Fruit fly (Drosophila melanogaster) whole organism, prepupa: ENCODE results near the gene pyd.

Experiments
- Blimp-1 ChIP-seq: fragments of 200-800 bp; sonication (Bioruptor generic); optimal IDR thresholded peaks from 3 replicates; lab custom pipeline; 2017; ENCODE audit warnings: missing biosample characterization, missing genetic modification characterization, mild to moderate bottlenecking, moderate library complexity, missing genetic modification reagents
- CG10669 ChIP-seq: fragments of 200-800 bp; sonication (Bioruptor generic); optimal IDR thresholded peaks from 3 replicates; lab custom pipeline; 2018; ENCODE audit warnings: missing biosample characterization, mild to moderate bottlenecking, missing genetic modification characterization, moderate library complexity
- CG11294 ChIP-seq: fragments of 200-800 bp; sonication (Bioruptor generic); IDR thresholded peaks from 2 replicates; pipeline ENCODE4 v1.3.6; 2022; ENCODE audit warnings: missing biosample characterization, missing genetic modification characterization
- CG11902 ChIP-seq: fragments of 200-800 bp; sonication (Bioruptor generic); optimal IDR thresholded peaks from 3 replicates; lab custom pipeline; 2016; ENCODE audit warnings: missing biosample characterization, missing genetic modification characterization
- CG15336 ChIP-seq: fragments of 200-800 bp; sonication (Bioruptor generic); IDR thresholded peaks from 2 replicates; pipeline ENCODE4 v1.3.6; 2022; ENCODE audit warnings: missing biosample characterization, missing genetic modification characterization
- CG1621 ChIP-seq: fragments of 200-800 bp; sonication (Bioruptor generic); optimal IDR thresholded peaks from 3 replicates; lab custom pipeline; 2018; ENCODE audit warnings: missing biosample characterization, mild to moderate bottlenecking, missing genetic modification characterization
- CG16779 ChIP-seq: fragments of 200-800 bp; sonication (Bioruptor generic); optimal IDR thresholded peaks from 3 replicates; lab custom pipeline; 2017; ENCODE audit warnings: missing biosample characterization, mild to moderate bottlenecking, missing genetic modification characterization
- CG3032 ChIP-seq: fragments of 200-800 bp; optimal IDR thresholded peaks from 2 replicates; lab custom pipeline; 2019; ENCODE audit warnings: missing biosample characterization, mild to moderate bottlenecking, missing genetic modification characterization, moderate library complexity
- CG31627 ChIP-seq: fragments of 200-800 bp; sonication (Bioruptor generic); optimal IDR thresholded peaks from 3 replicates; lab custom pipeline; 2016; ENCODE audit warnings: missing biosample characterization, missing genetic modification characterization
- CG32006 ChIP-seq: fragments of 200-800 bp; sonication (Bioruptor generic); optimal IDR thresholded peaks from 3 replicates; lab custom pipeline; 2017; ENCODE audit warnings: missing biosample characterization, mild to moderate bottlenecking, missing genetic modification characterization
- CG34406 ChIP-seq: fragments of 200-800 bp; sonication (Bioruptor generic); optimal IDR thresholded peaks from 3 replicates; lab custom pipeline; 2016; ENCODE audit warnings: missing biosample characterization, missing genetic modification characterization
- CG4318 ChIP-seq: fragments of 200-800 bp; sonication (Bioruptor generic); optimal IDR thresholded peaks from 3 replicates; lab custom pipeline; 2017; ENCODE audit warnings: missing biosample characterization, mild to moderate bottlenecking, missing genetic modification characterization
- CG6163 ChIP-seq: fragments of 200-800 bp; sonication (Bioruptor generic); IDR thresholded peaks from 3 replicates; pipeline ENCODE4 v1.3.6; 2022; ENCODE audit warnings: missing biosample characterization, missing genetic modification characterization
- CG6276 ChIP-seq: fragments of 200-800 bp; sonication (Bioruptor generic); optimal IDR thresholded peaks from 2 replicates; lab custom pipeline; 2017; ENCODE audit warnings: missing biosample characterization, mild to moderate bottlenecking, missing genetic modification characterization
- CG6792 ChIP-seq: fragments of 200-800 bp; sonication (Bioruptor generic); optimal IDR thresholded peaks from 3 replicates; lab custom pipeline; 2016; ENCODE audit warnings: missing biosample characterization, missing genetic modification characterization
- CG6854 ChIP-seq: fragments of 200-800 bp; sonication (Bioruptor generic); optimal IDR thresholded peaks from 2 replicates; lab custom pipeline; 2017; ENCODE audit warnings: missing biosample characterization, mild to moderate bottlenecking, missing genetic modification characterization
- CG9139 ChIP-seq: fragments of 200-800 bp; sonication (Bioruptor generic); optimal IDR thresholded peaks from 3 replicates; lab custom pipeline; 2017; ENCODE audit warnings: missing biosample characterization, mild to moderate bottlenecking, missing genetic modification characterization
- Eip75B ChIP-seq: fragments of 200-800 bp; sonication (Bioruptor generic); optimal IDR thresholded peaks from 3 replicates; lab custom pipeline; 2016; ENCODE audit warnings: missing biosample characterization, missing genetic modification characterization
- Ets21C ChIP-seq: fragments of 200-800 bp; sonication (Bioruptor generic); optimal IDR thresholded peaks from 3 replicates; lab custom pipeline; 2016; ENCODE audit warnings: missing biosample characterization, missing genetic modification characterization
- Ets96B ChIP-seq: fragments of 200-800 bp; optimal IDR thresholded peaks from 2 replicates; lab custom pipeline; 2019; ENCODE audit warnings: missing biosample characterization, mild to moderate bottlenecking, missing genetic modification characterization, moderate library complexity
- Gug ChIP-seq: fragments of 200-800 bp; sonication (Bioruptor generic); IDR thresholded peaks from 2 replicates; pipeline ENCODE4 v1.3.6; 2022; ENCODE audit warnings: missing biosample characterization, missing genetic modification characterization
- Hr38 ChIP-seq: sonication (Bioruptor generic); optimal IDR thresholded peaks from 2 replicates; lab custom pipeline; 2016; ENCODE audit warnings: missing biosample characterization, missing genetic modification characterization
- Hr39 ChIP-seq: fragments of 200-800 bp; sonication (Bioruptor generic); optimal IDR thresholded peaks from 2 replicates; lab custom pipeline; 2016; ENCODE audit warnings: missing biosample characterization, missing genetic modification characterization
- Hr4 ChIP-seq: fragments of 200-800 bp; sonication (Bioruptor generic); optimal IDR thresholded peaks from 3 replicates; lab custom pipeline; 2016; ENCODE audit warnings: missing biosample characterization, missing genetic modification characterization
- Lpt ChIP-seq: fragments of 200-800 bp; sonication (Bioruptor generic); optimal IDR thresholded peaks from 3 replicates; lab custom pipeline; 2016; ENCODE audit warnings: missing biosample characterization, missing genetic modification characterization
- Met ChIP-seq: fragments of 200-800 bp; sonication (Bioruptor generic); optimal IDR thresholded peaks from 3 replicates; lab custom pipeline; 2016; ENCODE audit warnings: missing biosample characterization, missing genetic modification characterization
- OdsH ChIP-seq: fragments of 200-800 bp; sonication (Bioruptor generic); optimal IDR thresholded peaks from 3 replicates; lab custom pipeline; 2016; ENCODE audit warnings: missing biosample characterization, missing genetic modification characterization
- Smox ChIP-seq: fragments of 200-800 bp; sonication (Bioruptor generic); optimal IDR thresholded peaks from 3 replicates; lab custom pipeline; 2016; ENCODE audit warnings: missing biosample characterization, missing genetic modification characterization
- Sox14 ChIP-seq: fragments of 200-800 bp; sonication (Bioruptor generic); optimal IDR thresholded peaks from 3 replicates; lab custom pipeline; 2016; ENCODE audit warnings: missing biosample characterization, missing genetic modification characterization
- Sox15 ChIP-seq: fragments of 200-800 bp; sonication (Bioruptor generic); optimal IDR thresholded peaks from 3 replicates; lab custom pipeline; 2016; ENCODE audit warnings: missing biosample characterization, missing genetic modification characterization
- achi ChIP-seq: fragments of 200-800 bp; sonication (Bioruptor generic); optimal IDR thresholded peaks from 3 replicates; lab custom pipeline; 2016; ENCODE audit warnings: missing biosample characterization, missing genetic modification characterization
- acj6 ChIP-seq: fragments of 200-800 bp; sonication (Bioruptor generic); optimal IDR thresholded peaks from 3 replicates; lab custom pipeline; 2016; ENCODE audit warnings: missing biosample characterization, missing genetic modification characterization
- cyc ChIP-seq: fragments of 200-800 bp; sonication (Bioruptor generic); optimal IDR thresholded peaks from 3 replicates; lab custom pipeline; 2016; ENCODE audit warnings: missing biosample characterization, missing genetic modification characterization
- dsx ChIP-seq: fragments of 200-800 bp; optimal IDR thresholded peaks from 3 replicates; lab custom pipeline; 2019; ENCODE audit warnings: missing biosample characterization, mild to moderate bottlenecking, missing genetic modification characterization, moderate library complexity; ENCODE audit not compliant: poor library complexity, severe bottlenecking
- eg ChIP-seq: fragments of 200-800 bp; sonication (Bioruptor generic); IDR thresholded peaks from 3 replicates; pipeline ENCODE4 v1.3.6; 2022; ENCODE audit warnings: missing biosample characterization, missing genetic modification characterization
- esn ChIP-seq: fragments of 200-800 bp; sonication (Bioruptor generic); optimal IDR thresholded peaks from 2 replicates; lab custom pipeline; 2016; ENCODE audit warnings: missing biosample characterization, mild to moderate bottlenecking, missing genetic modification characterization, moderate library complexity
- fd59A ChIP-seq: fragments of 200-800 bp; sonication (Bioruptor generic); optimal IDR thresholded peaks from 2 replicates; lab custom pipeline; 2017; ENCODE audit warnings: missing biosample characterization, mild to moderate bottlenecking, missing genetic modification characterization, missing genetic modification reagents
- fd85E ChIP-seq: fragments of 200-800 bp; sonication (Bioruptor generic); optimal IDR thresholded peaks from 3 replicates; lab custom pipeline; 2016; ENCODE audit warnings: missing biosample characterization, missing genetic modification characterization
- fkh ChIP-seq: fragments of 200-800 bp; sonication (Bioruptor generic); optimal IDR thresholded peaks from 3 replicates; lab custom pipeline; 2017; ENCODE audit warnings: missing biosample characterization, mild to moderate bottlenecking, missing genetic modification characterization, moderate library complexity
- lz ChIP-seq: fragments of 200-800 bp; sonication (Bioruptor generic); optimal IDR thresholded peaks from 3 replicates; lab custom pipeline; 2016; ENCODE audit warnings: missing biosample characterization, missing genetic modification characterization
- net ChIP-seq: fragments of 200-800 bp; sonication (Bioruptor generic); optimal IDR thresholded peaks from 3 replicates; lab custom pipeline; 2016; ENCODE audit warnings: missing biosample characterization, missing genetic modification characterization
- pdm3 ChIP-seq: fragments of 200-800 bp; sonication (Bioruptor generic); optimal IDR thresholded peaks from 3 replicates; lab custom pipeline; 2016; ENCODE audit warnings: missing biosample characterization, missing genetic modification characterization
- salr ChIP-seq, 2 experiments: fragments of 200-800 bp; sonication (Bioruptor generic); optimal IDR thresholded peaks; 3 replicates each; lab custom pipeline; 2016 to 2018; ENCODE audit warnings: missing biosample characterization in 2 of 2, missing genetic modification characterization in 2 of 2, mild to moderate bottlenecking in 1 of 2
- spab ChIP-seq: fragments of 200-800 bp; sonication (Bioruptor generic); optimal IDR thresholded peaks from 2 replicates; lab custom pipeline; 2017; ENCODE audit warnings: missing biosample characterization, mild to moderate bottlenecking, missing genetic modification characterization, missing genetic modification reagents
- ss ChIP-seq, 2 experiments: fragments of 200-800 bp; sonication (Bioruptor generic); optimal IDR thresholded peaks; 2 replicates in 1 of 2; 3 replicates in 1 of 2; lab custom pipeline; 2017 to 2018; ENCODE audit warnings: mild to moderate bottlenecking in 2 of 2, missing biosample characterization in 2 of 2, missing genetic modification characterization in 2 of 2, moderate library complexity in 1 of 2
- svp ChIP-seq: fragments of 200-800 bp; sonication (Bioruptor generic); peaks from one replicate; lab custom pipeline; 2016; ENCODE audit warnings: missing biosample characterization, missing genetic modification characterization
- vri ChIP-seq: fragments of 200-800 bp; sonication (Bioruptor generic); optimal IDR thresholded peaks from 3 replicates; lab custom pipeline; 2016; ENCODE audit warnings: missing biosample characterization, mild to moderate bottlenecking, missing genetic modification characterization

The pyd gene

DNA sequence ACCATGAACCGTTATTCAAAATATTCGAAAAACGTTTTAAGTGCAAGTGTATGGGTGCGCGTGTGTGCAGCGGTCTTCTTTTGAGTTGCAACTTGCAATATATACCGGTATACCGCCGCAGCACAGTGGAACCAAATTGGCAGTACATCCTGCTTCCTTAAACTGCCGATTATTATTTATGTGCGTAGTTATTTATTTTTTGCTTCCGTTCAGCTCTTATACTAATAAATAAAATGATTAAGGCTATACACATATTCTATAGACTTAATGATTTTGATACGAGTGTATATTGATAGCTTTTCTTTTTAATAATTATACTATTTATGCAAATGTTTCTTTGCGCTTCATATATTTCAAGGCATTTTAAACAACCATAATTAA, 38.2 kb upstream of the pyd start (continued):
- TF ChIP-seq Hr4 (GFP tag; lab: Kevin White, UChicago) = peak; percentile 13
- TF ChIP-seq cyc = no peak
- no peak for TF ChIP-seq CG16779 (tag; lab: Kevin White, UChicago)
- peak; percentile 76 for TF ChIP-seq svp (GFP tag; lab: Kevin White, UChicago)
- TF ChIP-seq CG11294 (GFP tag; lab: Robert Waterston, UW) = no peak
- TF ChIP-seq CG34406 (GFP tag; lab: Kevin White, UChicago) = no peak
- no peak for TF ChIP-seq salr (GFP tag; optimal IDR thresholded peaks at IDR 0.05; lab: Kevin White, UChicago)
- no peak for TF ChIP-seq CG10669 (GFP tag; lab: Kevin White, UChicago)
- no peak for TF ChIP-seq Sox14 (GFP tag; lab: Kevin White, UChicago)
- no peak for TF ChIP-seq Gug
- TF ChIP-seq Sox15 = no peak
- TF ChIP-seq CG1621 (tag; lab: Kevin White, UChicago) = no peak

dm6 chr3R:8969301-8969925, 37.7 kb upstream of the pyd start:
- TF ChIP-seq CG15336 = 0 out of 2 replicates have a peak, but pooled peaks have one; percentile 6
- TF ChIP-seq esn = no peak
- TF ChIP-seq fd85E = no peak
- TF ChIP-seq CG4318 = no peak
- TF ChIP-seq Eip75B (GFP tag; lab: Kevin White, UChicago) = peak; percentile 31
- TF ChIP-seq CG6854 (GFP tag; lab: Kevin White, UChicago) = peak; percentile 66
- TF ChIP-seq dsx = peak; percentile 4
- no peak for TF ChIP-seq Gug
- TF ChIP-seq CG31627 (GFP tag; lab: Kevin White, UChicago) = no peak
- TF ChIP-seq Ets96B (tag; lab: Kevin White, UChicago) = no peak
- TF ChIP-seq ss (GFP tag; optimal IDR thresholded peaks at IDR 0.05; lab: Kevin White, UChicago) = peak in 1 of 2 experiments; percentile 48
- no peak for TF ChIP-seq net (GFP tag; lab: Kevin White, UChicago)
- 0 out of 3 replicates have a peak, but pooled peaks have one; percentile 8 for TF ChIP-seq eg (GFP tag; lab: Robert Waterston, UW)

DNA sequence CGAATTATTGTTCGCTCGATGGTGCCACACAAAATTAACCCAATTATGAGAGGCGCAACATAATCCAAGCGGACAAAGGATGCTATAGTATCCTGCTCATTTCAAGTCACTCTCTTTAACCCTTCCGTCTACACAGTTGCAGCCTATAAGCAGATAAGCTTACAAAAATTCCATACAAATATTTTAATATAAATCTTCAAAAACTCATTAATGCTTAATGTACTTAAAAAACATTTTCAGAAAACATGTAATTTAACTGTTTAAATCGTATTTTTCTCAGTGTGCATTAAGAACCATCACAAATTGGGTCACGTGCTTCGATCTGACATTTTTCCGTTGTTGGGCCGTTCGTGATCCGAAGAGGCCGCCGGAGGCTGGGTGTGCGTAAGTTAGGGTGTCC, 37.1 kb upstream of the pyd start:
- TF ChIP-seq ss (GFP tag; optimal IDR thresholded peaks at IDR 0.05; lab: Kevin White, UChicago) (no peak), achi (GFP tag; lab: Kevin White, UChicago) (peak; percentile 52), spab (GFP tag; lab: Kevin White, UChicago) (peak; percentile 11), Hr38 (GFP tag; lab: Kevin White, UChicago) (no peak), Lpt (GFP tag; lab: Kevin White, UChicago) (no peak), CG16779 (tag; lab: Kevin White, UChicago) (no peak), net (GFP tag; lab: Kevin White, UChicago) (peak; percentile 13), Sox15 (peak; percentile 5), OdsH (GFP tag; lab: Kevin White, UChicago) (peak; percentile 61), vri (GFP tag; lab: Kevin White, UChicago) (peak; percentile 28), CG6276 (no peak), CG32006 (GFP tag; lab: Kevin White, UChicago) (peak; percentile 27), Blimp-1 (GFP tag; lab: Kevin White, UChicago) (no peak), CG11294 (GFP tag; lab: Robert Waterston, UW) (no peak), CG9139 (GFP tag; lab: Kevin White, UChicago) (no peak), CG6163 (GFP tag; lab: Robert Waterston, UW) (no peak; the same call in 2 of the 3 replicates), CG11902 (GFP tag; lab: Kevin White, UChicago) (peak; percentile 19), Met (GFP tag; lab: Kevin White, UChicago) (peak; percentile 87), fd59A (peak; percentile 14), CG31627 (GFP tag; lab: Kevin White, UChicago) (peak; percentile 72), Hr39 (peak; percentile 69), acj6 (GFP tag; lab: Kevin White, UChicago) (peak; percentile 63), CG6792 (GFP tag; lab: Kevin White, UChicago) (peak; percentile 63), Ets21C (GFP tag; lab: Kevin White, UChicago) (peak; percentile 58), lz (peak; percentile 73), Ets96B (tag; lab: Kevin White, UChicago) (peak; percentile 48), esn (peak; percentile 86), Eip75B (GFP tag; lab: Kevin White, UChicago) (peak; percentile 78), fd85E (peak; percentile 10), fkh (GFP tag; lab: Kevin White, UChicago) (no peak), cyc (peak; percentile 74), Smox (GFP tag; lab: Kevin White, UChicago) (peak; percentile 83), pdm3 (GFP tag; lab: Kevin White, UChicago) (peak; percentile 67), CG3032 (tag; lab: Kevin White, UChicago) (peak; percentile 38)
